Worm (Caenorhabditis elegans) whole organism, L2 larva: ENCODE measurements around the gene pqn-82.

ENCODE experiments used
- C34F6.9 ChIP-seq: fragments of 150-350 bp; optimal IDR thresholded peaks from 2 replicates; lab custom pipeline; 2014; ENCODE audit warnings: missing biosample characterization, missing genetic modification characterization
- F13H6.1 ChIP-seq: sonication (generic microtip); optimal IDR thresholded peaks from 2 replicates; lab custom pipeline; 2016; ENCODE audit warnings: missing genetic modification characterization, missing compliant biosample characterization
- R02D3.7 ChIP-seq: fragments of 150-350 bp; optimal IDR thresholded peaks from 2 replicates; lab custom pipeline; 2014; ENCODE audit warnings: missing biosample characterization, missing genetic modification characterization
- ZK546.5 ChIP-seq: sonication (generic microtip); optimal IDR thresholded peaks from 2 replicates; lab custom pipeline; 2017; ENCODE audit warnings: missing biosample characterization, missing genetic modification characterization
- alr-1 ChIP-seq: fragments of 150-350 bp; optimal IDR thresholded peaks from 2 replicates; lab custom pipeline; 2014; ENCODE audit warnings: missing biosample characterization, missing genetic modification characterization
- ceh-16 ChIP-seq: fragments of 150-350 bp; optimal IDR thresholded peaks from 2 replicates; lab custom pipeline; 2014; ENCODE audit warnings: missing biosample characterization, missing genetic modification characterization
- crh-2 ChIP-seq: sonication (generic microtip); optimal IDR thresholded peaks from 2 replicates; lab custom pipeline; 2017; ENCODE audit warnings: missing biosample characterization, missing genetic modification characterization
- dmd-4 ChIP-seq: sonication (generic microtip); optimal IDR thresholded peaks from 2 replicates; lab custom pipeline; 2017; ENCODE audit warnings: missing biosample characterization, missing genetic modification characterization
- elt-1 ChIP-seq: fragments of 150-350 bp; optimal IDR thresholded peaks from 2 replicates; lab custom pipeline; 2014; ENCODE audit warnings: missing biosample characterization, missing genetic modification characterization
- elt-3 ChIP-seq: sonication (generic microtip); optimal IDR thresholded peaks from 2 replicates; lab custom pipeline; 2017; ENCODE audit warnings: missing biosample characterization, missing genetic modification characterization
- fos-1 ChIP-seq: fragments of 150-350 bp; optimal IDR thresholded peaks from 2 replicates; lab custom pipeline; 2014; ENCODE audit warnings: missing biosample characterization, missing genetic modification characterization
- gmeb-1 ChIP-seq: fragments of 150-350 bp; optimal IDR thresholded peaks from 2 replicates; lab custom pipeline; 2014; ENCODE audit warnings: missing biosample characterization, missing genetic modification characterization
- lin-11 ChIP-seq: fragments of 150-350 bp; sonication (generic microtip); optimal IDR thresholded peaks from 2 replicates; lab custom pipeline; 2014; ENCODE audit warnings: missing biosample characterization, missing genetic modification characterization, inconsistent platforms, mixed read lengths
- lin-13 ChIP-seq: fragments of 150-350 bp; optimal IDR thresholded peaks from 2 replicates; lab custom pipeline; 2014; ENCODE audit warnings: missing biosample characterization, missing genetic modification reagents, missing genetic modification characterization
- lsy-2 ChIP-seq, 2 experiments: fragments of 150-350 bp in 1 of 2; sonication (generic microtip) in 1 of 2; optimal IDR thresholded peaks; 2 replicates each; lab custom pipeline; 2014 to 2017; ENCODE audit warnings: missing biosample characterization in 2 of 2, missing genetic modification characterization in 2 of 2
- mab-5 ChIP-seq: fragments of 150-350 bp; optimal IDR thresholded peaks from 2 replicates; lab custom pipeline; 2014; ENCODE audit warnings: missing biosample characterization, missing genetic modification characterization
- mbf-1 ChIP-seq: sonication (generic microtip); optimal IDR thresholded peaks from 2 replicates; lab custom pipeline; 2017; ENCODE audit warnings: missing biosample characterization, missing genetic modification characterization
- mdl-1 ChIP-seq, 2 experiments: fragments of 150-350 bp in 1 of 2; sonication (generic microtip) in 1 of 2; optimal IDR thresholded peaks; 2 replicates each; lab custom pipeline; 2017; ENCODE audit warnings: missing biosample characterization in 2 of 2, missing genetic modification characterization in 2 of 2
- nhr-12 ChIP-seq: fragments of 150-350 bp; optimal IDR thresholded peaks from 2 replicates; lab custom pipeline; 2014; ENCODE audit warnings: missing biosample characterization, missing genetic modification characterization
- nhr-129 ChIP-seq: fragments of 150-350 bp; optimal IDR thresholded peaks from 2 replicates; lab custom pipeline; 2014; ENCODE audit warnings: missing biosample characterization, missing genetic modification characterization
- nhr-21 ChIP-seq: fragments of 150-350 bp; optimal IDR thresholded peaks from 2 replicates; lab custom pipeline; 2014; ENCODE audit warnings: missing biosample characterization, missing genetic modification characterization
- nhr-23 ChIP-seq: fragments of 150-350 bp; optimal IDR thresholded peaks from 2 replicates; lab custom pipeline; 2014; ENCODE audit warnings: missing biosample characterization, missing genetic modification reagents, missing genetic modification characterization
- nhr-25 ChIP-seq: fragments of 150-350 bp; sonication (generic microtip); optimal IDR thresholded peaks from 3 replicates; lab custom pipeline; 2014; ENCODE audit warnings: missing biosample characterization, missing genetic modification characterization
- nhr-6 ChIP-seq: fragments of 150-350 bp; optimal IDR thresholded peaks from 2 replicates; lab custom pipeline; 2014; ENCODE audit warnings: missing biosample characterization, missing genetic modification characterization
- sem-4 ChIP-seq: fragments of 150-350 bp; optimal IDR thresholded peaks from 2 replicates; lab custom pipeline; 2014; ENCODE audit warnings: missing biosample characterization, missing genetic modification reagents, missing genetic modification characterization
- skn-1 ChIP-seq: sonication (generic microtip); optimal IDR thresholded peaks from 2 replicates; lab custom pipeline; 2017; ENCODE audit warnings: missing biosample characterization, missing genetic modification characterization
- sma-9 ChIP-seq, 2 experiments: fragments of 150-350 bp in 1 of 2; sonication (generic microtip) in 1 of 2; optimal IDR thresholded peaks; 2 replicates each; lab custom pipeline; 2014 to 2016; ENCODE audit warnings: missing genetic modification characterization in 2 of 2, mild to moderate bottlenecking in 1 of 2, missing biosample characterization in 1 of 2, missing compliant biosample characterization in 1 of 2, missing genetic modification reagents in 1 of 2, moderate library complexity in 1 of 2
- snpc-4 ChIP-seq: fragments of 150-350 bp; optimal IDR thresholded peaks from 2 replicates; lab custom pipeline; 2014; ENCODE audit warnings: missing biosample characterization, missing genetic modification characterization
- unc-39 ChIP-seq: fragments of 150-350 bp; optimal IDR thresholded peaks from 2 replicates; lab custom pipeline; 2014; ENCODE audit warnings: missing biosample characterization, missing genetic modification characterization
- unc-55 ChIP-seq: fragments of 150-350 bp; sonication (generic microtip); optimal IDR thresholded peaks from 3 replicates; lab custom pipeline; 2014; ENCODE audit warnings: missing biosample characterization, missing genetic modification reagents, missing genetic modification characterization
- unc-62 ChIP-seq: fragments of 150-350 bp; optimal IDR thresholded peaks from 2 replicates; lab custom pipeline; 2014; ENCODE audit warnings: missing biosample characterization, missing genetic modification reagents, missing genetic modification characterization
- zag-1 ChIP-seq: fragments of 150-350 bp; optimal IDR thresholded peaks from 2 replicates; lab custom pipeline; 2014; ENCODE audit warnings: missing biosample characterization, missing genetic modification characterization
- ztf-1 ChIP-seq: fragments of 200-800 bp; sonication (Bioruptor generic); conservative IDR thresholded peaks from 2 replicates; pipeline ENCODE4 v1.3.6; 2022; ENCODE audit warnings: missing genetic modification characterization, missing compliant biosample characterization
- ztf-4 ChIP-seq: fragments of 150-350 bp; optimal IDR thresholded peaks from 2 replicates; lab custom pipeline; 2014; ENCODE audit warnings: missing biosample characterization, missing genetic modification characterization

Gene pqn-82

DNA sequence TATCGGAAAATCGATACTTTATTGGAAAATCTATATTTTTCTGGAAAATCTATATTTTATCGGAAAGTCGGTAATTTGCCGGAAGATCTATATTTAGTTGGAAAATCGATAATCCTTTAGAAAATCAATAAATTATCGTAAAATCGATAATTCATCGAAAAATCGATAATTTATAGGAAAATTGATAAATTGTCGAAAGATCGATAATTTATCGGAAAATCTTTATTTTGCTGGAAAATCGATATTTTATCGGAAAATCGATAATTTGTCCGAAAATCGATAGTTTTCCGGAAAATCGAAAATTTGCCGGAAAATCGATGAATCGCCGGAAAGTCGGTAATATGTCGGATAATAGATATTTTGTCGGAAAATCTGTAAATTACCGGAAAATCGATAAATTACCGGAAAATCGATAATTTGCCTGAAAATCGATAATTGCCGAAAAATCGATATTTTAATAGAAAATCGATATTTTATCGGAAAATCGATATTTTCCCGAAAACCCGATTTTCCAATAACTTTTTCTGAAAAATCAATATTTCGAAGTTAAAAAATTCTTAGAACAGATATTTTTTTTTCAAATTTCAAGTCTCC is 43.3 kb upstream of the pqn-82 start:
- TF ChIP-seq lin-13 (GFP tag; lab: Kevin White, UChicago): no peak
- peak; percentile 9 for TF ChIP-seq zag-1 (tag; lab: Kevin White, UChicago)

- TF ChIP-seq sma-9 (GFP tag; optimal IDR thresholded peaks at IDR 0.05; lab: Kevin White, UChicago) (no peak), sma-9 (tag; optimal IDR thresholded peaks at IDR 0.05; lab: Kevin White, UChicago) (no peak), mbf-1 (no peak), ZK546.5 (tag; lab: Kevin White, UChicago) (no peak), elt-3 (no peak), snpc-4 (tag; lab: Kevin White, UChicago) (no peak), lin-11 (no peak), skn-1 (tag; lab: Kevin White, UChicago) (no peak), unc-62 (GFP tag; lab: Kevin White, UChicago) (no peak), lsy-2 (tag; optimal IDR thresholded peaks at IDR 0.05; lab: Kevin White, UChicago) (no peak), alr-1 (tag; lab: Kevin White, UChicago) (no peak), dmd-4 (tag; lab: Kevin White, UChicago) (no peak), fos-1 (tag; lab: Kevin White, UChicago) (no peak), gmeb-1 (tag; lab: Kevin White, UChicago) (no peak), nhr-21 (tag; lab: Kevin White, UChicago) (no peak), C34F6.9 (no peak), crh-2 (no peak)
- TF ChIP-seq, all 48 proteins: peak for 0
These were observed 42.6 kb upstream of the pqn-82 start for ce11 chrIII:1806183-1806798.

DNA sequence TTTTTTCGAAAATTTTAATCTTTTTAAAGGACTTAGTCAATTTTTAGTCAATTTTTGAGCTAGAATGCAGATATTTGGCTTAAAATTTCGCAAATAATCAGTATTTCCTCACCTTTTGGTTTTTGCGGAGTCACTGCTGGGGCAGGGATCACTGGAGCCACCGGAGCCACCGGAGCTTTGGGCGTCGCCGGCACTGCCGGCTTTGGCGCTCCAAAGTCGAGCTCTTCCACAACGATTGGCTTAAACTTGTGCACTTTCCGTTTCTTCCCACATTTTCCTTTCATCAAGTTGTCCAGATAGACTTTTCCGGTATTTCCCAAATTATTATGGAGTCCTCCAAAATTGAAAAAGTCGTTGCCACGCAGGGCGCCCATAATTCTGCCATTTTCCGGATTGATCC is 34.6 kb upstream of the pqn-82 start:
- TF ChIP-seq unc-39 (tag; lab: Kevin White, UChicago) (no peak), zag-1 (tag; lab: Kevin White, UChicago) (no peak), F13H6.1 (tag; lab: Kevin White, UChicago) (no peak), gmeb-1 (tag; lab: Kevin White, UChicago) (no peak), crh-2 (no peak), nhr-23 (no peak)
- TF ChIP-seq, all 48 proteins: peak for 0

DNA sequence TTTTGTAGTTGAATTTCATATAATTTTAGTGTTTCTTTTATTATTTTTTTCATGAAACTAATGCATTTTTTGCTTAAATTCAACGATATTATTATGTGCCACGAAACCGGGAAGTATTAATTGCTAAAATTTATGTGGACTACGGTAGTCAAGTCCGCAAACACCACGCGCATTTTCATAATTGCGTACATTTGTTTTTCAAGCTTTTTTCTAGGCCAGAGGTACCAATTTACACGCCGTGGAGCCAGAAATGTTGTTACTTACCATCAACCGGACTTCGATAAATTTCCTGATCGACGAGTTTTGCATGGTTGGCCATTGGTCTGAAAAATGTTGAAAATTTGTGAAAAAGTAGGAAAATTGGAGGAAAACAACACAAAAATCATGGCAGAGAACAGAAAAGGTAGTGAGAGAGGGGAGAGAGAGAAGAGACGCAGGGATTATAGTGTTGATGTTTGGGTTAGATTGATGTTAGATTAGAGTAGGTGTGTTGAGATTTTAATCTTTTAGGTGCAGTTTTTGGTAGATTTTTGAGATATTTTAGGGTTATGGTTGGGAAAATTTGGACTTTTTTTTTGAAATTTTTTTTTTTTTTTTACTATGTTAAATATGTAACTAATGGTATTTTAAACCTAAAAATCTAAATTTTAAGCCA is 30.7 kb upstream of the pqn-82 start, which contains the start of gene clp-4:
TSS of gene clp-4 (minus strand) at position 323 of the 655 bp plus-strand sequence.
- TF ChIP-seq R02D3.7 (tag; lab: Kevin White, UChicago) (no peak), elt-1 (tag; lab: Kevin White, UChicago) (peak; percentile 42), elt-3 (no peak), lsy-2 (tag; optimal IDR thresholded peaks at IDR 0.05; lab: Kevin White, UChicago) (peak in 1 of 2 experiments; percentile 29), unc-55 (GFP tag; lab: Kevin White, UChicago) (peak; percentile 6), nhr-25 (peak; percentile 52), nhr-23 (no peak), crh-2 (no peak), ztf-1 (no peak), unc-39 (tag; lab: Kevin White, UChicago) (no peak), nhr-6 (tag; lab: Kevin White, UChicago) (no peak), sma-9 (GFP tag; optimal IDR thresholded peaks at IDR 0.05; lab: Kevin White, UChicago) (no peak), sma-9 (tag; optimal IDR thresholded peaks at IDR 0.05; lab: Kevin White, UChicago) (no peak), sem-4 (tag; lab: Kevin White, UChicago) (no peak), dmd-4 (tag; lab: Kevin White, UChicago) (no peak)

DNA sequence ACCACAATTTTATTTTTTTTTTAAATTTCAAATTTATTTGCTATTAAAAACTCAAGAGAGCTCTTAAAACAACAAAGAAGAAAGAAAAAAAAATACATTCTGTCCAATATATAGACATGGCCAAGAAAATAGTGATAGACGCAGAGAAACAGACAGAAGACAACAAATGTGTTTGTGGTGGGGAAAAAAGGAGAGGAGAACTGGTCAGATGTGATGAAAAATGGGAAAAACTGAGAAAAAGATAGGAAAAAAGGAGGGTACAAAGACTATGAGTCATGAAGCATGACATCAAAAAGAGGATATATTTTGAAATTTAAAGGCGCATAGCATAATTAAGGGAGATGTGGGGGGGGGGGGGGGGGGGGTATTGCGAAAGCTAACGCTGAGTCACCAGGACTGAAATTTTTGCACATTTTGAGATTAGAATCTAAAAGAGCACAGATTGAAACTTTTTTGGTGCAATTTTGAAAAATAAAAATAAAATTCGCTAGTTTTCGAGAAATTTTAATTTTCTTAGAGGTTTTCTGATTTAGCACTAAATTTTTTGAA is 29.7 kb upstream of the pqn-82 start:
- TF ChIP-seq mab-5 (peak; percentile 47), elt-1 (tag; lab: Kevin White, UChicago) (no peak), nhr-129 (peak; percentile 43), nhr-25 (no peak), C34F6.9 (peak; percentile 84), skn-1 (tag; lab: Kevin White, UChicago) (no peak), crh-2 (peak; percentile 53), ztf-1 (no peak), gmeb-1 (tag; lab: Kevin White, UChicago) (no peak), zag-1 (tag; lab: Kevin White, UChicago) (peak; percentile 41), fos-1 (tag; lab: Kevin White, UChicago) (peak; percentile 73), lin-13 (GFP tag; lab: Kevin White, UChicago) (peak; percentile 24), lsy-2 (tag; optimal IDR thresholded peaks at IDR 0.05; lab: Kevin White, UChicago) (peak in 1 of 2 experiments; percentile 76), ceh-16 (tag; lab: Kevin White, UChicago) (no peak), mdl-1 (tag; optimal IDR thresholded peaks at IDR 0.05; lab: Kevin White, UChicago) (no peak), sma-9 (GFP tag; optimal IDR thresholded peaks at IDR 0.05; lab: Kevin White, UChicago) (peak; percentile 58), sma-9 (tag; optimal IDR thresholded peaks at IDR 0.05; lab: Kevin White, UChicago) (no peak), sem-4 (tag; lab: Kevin White, UChicago) (no peak), unc-55 (GFP tag; lab: Kevin White, UChicago) (peak; percentile 64), nhr-12 (tag; lab: Kevin White, UChicago) (no peak), ztf-4 (tag; lab: Kevin White, UChicago) (no peak)
